Worm (Caenorhabditis elegans): ENCODE measurements around the gene Y47A7.2.

DNA sequence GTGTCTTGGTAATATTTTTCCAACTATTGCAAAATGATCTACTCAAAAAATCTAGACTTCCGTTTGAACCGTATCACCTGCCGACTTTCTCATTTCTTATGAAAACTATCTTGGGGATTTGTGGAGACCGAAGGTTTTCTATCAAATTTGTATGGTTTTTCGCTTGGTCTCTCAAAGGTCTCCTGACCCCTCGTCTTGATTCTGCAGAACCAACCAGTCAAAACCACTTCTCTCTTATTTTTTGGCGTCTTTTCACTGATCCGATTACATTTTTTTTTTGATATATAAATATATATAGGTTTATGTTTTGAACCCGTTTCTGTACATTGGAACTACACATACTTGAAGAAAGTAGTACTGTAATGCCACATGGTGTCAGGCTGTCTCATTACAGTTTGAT is 27.5 kb upstream of the Y47A7.2 start:
- TF ChIP-seq nhr-6 (tag; optimal IDR thresholded peaks at IDR 0.05) (no peak), ztf-4 (tag; optimal IDR thresholded peaks at IDR 0.05) (no peak)
